Fruit fly (Drosophila melanogaster) whole organism, embryonic: ENCODE data around the gene CG11986.

ENCODE experiments used
- CG10147 ChIP-seq: fragments of 200-800 bp; sonication (Bioruptor generic); optimal IDR thresholded peaks from 2 replicates; lab custom pipeline; 2019; ENCODE audit warnings: missing biosample characterization, mild to moderate bottlenecking, missing genetic modification characterization, moderate library complexity
- CG11504 ChIP-seq: fragments of 200-800 bp; sonication (Bioruptor generic); optimal IDR thresholded peaks from 3 replicates; lab custom pipeline; 2019; ENCODE audit warnings: missing biosample characterization, mild to moderate bottlenecking, missing genetic modification characterization, moderate library complexity
- CG1233 ChIP-seq: fragments of 200-800 bp; sonication (Bioruptor generic); optimal IDR thresholded peaks from 4 replicates; lab custom pipeline; 2018; ENCODE audit warnings: missing biosample characterization, mild to moderate bottlenecking, missing genetic modification characterization
- CG12659 ChIP-seq: fragments of 200-800 bp; sonication (Bioruptor generic); optimal IDR thresholded peaks from 3 replicates; lab custom pipeline; 2017; ENCODE audit warnings: mild to moderate bottlenecking, missing biosample characterization, missing genetic modification reagents, missing genetic modification characterization
- CG12744 ChIP-seq: fragments of 200-800 bp; sonication (Bioruptor generic); optimal IDR thresholded peaks from 2 replicates; lab custom pipeline; 2016; ENCODE audit warnings: missing biosample characterization, missing genetic modification characterization
- CG13624 ChIP-seq: fragments of 200-800 bp; sonication (Bioruptor generic); optimal IDR thresholded peaks from 2 replicates; lab custom pipeline; 2016; ENCODE audit warnings: missing biosample characterization, missing genetic modification characterization
- CG13775 ChIP-seq: fragments of 200-800 bp; sonication (Bioruptor generic); optimal IDR thresholded peaks from 3 replicates; lab custom pipeline; 2017; ENCODE audit warnings: missing biosample characterization, mild to moderate bottlenecking, missing genetic modification characterization
- CG16813 ChIP-seq: fragments of 200-800 bp; sonication (Bioruptor generic); IDR thresholded peaks from 3 replicates; pipeline ENCODE4 v1.3.6; 2022; ENCODE audit warnings: missing biosample characterization, missing genetic modification characterization; ENCODE audit not compliant: partially characterized antibody
- CG17829 ChIP-seq: fragments of 200-800 bp; optimal IDR thresholded peaks from 2 replicates; lab custom pipeline; 2019; ENCODE audit warnings: missing biosample characterization, mild to moderate bottlenecking, missing genetic modification characterization, moderate library complexity
- CG18262 ChIP-seq: fragments of 200-800 bp; optimal IDR thresholded peaks from 3 replicates; lab custom pipeline; 2019; ENCODE audit warnings: missing biosample characterization, mild to moderate bottlenecking, missing genetic modification characterization, moderate library complexity
- CG2116 ChIP-seq: fragments of 200-800 bp; sonication (Bioruptor generic); optimal IDR thresholded peaks from 3 replicates; lab custom pipeline; 2018; ENCODE audit warnings: missing biosample characterization, mild to moderate bottlenecking, missing genetic modification characterization
- CG2199 ChIP-seq: fragments of 200-800 bp; sonication (Bioruptor generic); IDR thresholded peaks from 3 replicates; pipeline ENCODE4 v1.3.6; 2022; ENCODE audit warnings: missing biosample characterization, missing genetic modification characterization
- CG2712 ChIP-seq: fragments of 200-800 bp; optimal IDR thresholded peaks from 3 replicates; lab custom pipeline; 2019; ENCODE audit warnings: missing biosample characterization, mild to moderate bottlenecking, missing genetic modification characterization, moderate library complexity
- CG34224 ChIP-seq: fragments of 200-800 bp; sonication (Bioruptor generic); IDR thresholded peaks from 3 replicates; pipeline ENCODE4 v1.3.6; 2022; ENCODE audit warnings: missing biosample characterization, missing genetic modification characterization; ENCODE audit not compliant: partially characterized antibody
- CG3847 ChIP-seq: fragments of 200-800 bp; sonication (Bioruptor generic); IDR thresholded peaks from 2 replicates; pipeline ENCODE4 v1.3.6; 2022; ENCODE audit warnings: missing biosample characterization, missing genetic modification characterization
- CG43689 ChIP-seq: fragments of 200-800 bp; sonication (Bioruptor generic); IDR thresholded peaks from 2 replicates; pipeline ENCODE4 v1.3.6; 2022; ENCODE audit warnings: missing biosample characterization, missing genetic modification characterization
- CG4617 ChIP-seq: fragments of 200-800 bp; sonication (Bioruptor generic); optimal IDR thresholded peaks from 3 replicates; lab custom pipeline; 2016; ENCODE audit warnings: missing biosample characterization, missing genetic modification characterization, borderline replicate concordance
- CG4730 ChIP-seq: fragments of 200-800 bp; sonication (Bioruptor generic); IDR thresholded peaks from 2 replicates; pipeline ENCODE4 v1.3.6; 2022; ENCODE audit warnings: missing biosample characterization, missing genetic modification characterization
- CG4820 ChIP-seq: fragments of 200-800 bp; sonication (Bioruptor generic); optimal IDR thresholded peaks from 3 replicates; lab custom pipeline; 2016; ENCODE audit warnings: missing biosample characterization, missing genetic modification characterization
- CG6689 ChIP-seq: fragments of 200-800 bp; sonication (Bioruptor generic); IDR thresholded peaks from 2 replicates; pipeline ENCODE4 v1.3.6; 2022; ENCODE audit warnings: missing biosample characterization, missing genetic modification characterization
- CG7928 ChIP-seq: fragments of 200-800 bp; sonication (Bioruptor generic); optimal IDR thresholded peaks from 2 replicates; lab custom pipeline; 2017; ENCODE audit warnings: missing biosample characterization, mild to moderate bottlenecking, missing genetic modification characterization
- CG8388 ChIP-seq: fragments of 200-800 bp; sonication (Bioruptor generic); optimal IDR thresholded peaks from 2 replicates; lab custom pipeline; 2019; ENCODE audit warnings: missing biosample characterization, mild to moderate bottlenecking, missing genetic modification characterization, moderate library complexity
- CG8924 ChIP-seq: fragments of 200-800 bp; optimal IDR thresholded peaks from 3 replicates; lab custom pipeline; 2019; ENCODE audit warnings: missing biosample characterization, mild to moderate bottlenecking, missing genetic modification characterization, moderate library complexity
- CG9215 ChIP-seq: fragments of 200-800 bp; sonication (Bioruptor generic); IDR thresholded peaks from 2 replicates; pipeline ENCODE4 v1.3.6; 2022; ENCODE audit warnings: missing biosample characterization, missing genetic modification characterization
- CG9876 ChIP-seq: fragments of 200-800 bp; sonication (Bioruptor generic); optimal IDR thresholded peaks from 2 replicates; lab custom pipeline; 2016; ENCODE audit warnings: missing biosample characterization, missing genetic modification characterization
- Camta ChIP-seq: fragments of 200-800 bp; sonication (Bioruptor generic); optimal IDR thresholded peaks from 2 replicates; lab custom pipeline; 2016; ENCODE audit warnings: missing biosample characterization, missing genetic modification characterization
- Doc3 ChIP-seq: fragments of 200-800 bp; sonication (Bioruptor generic); IDR thresholded peaks from 3 replicates; pipeline ENCODE4 v1.3.6; 2022; ENCODE audit warnings: missing biosample characterization, missing genetic modification characterization; ENCODE audit not compliant: partially characterized antibody
- Hey ChIP-seq: fragments of 200-800 bp; sonication (Bioruptor generic); optimal IDR thresholded peaks from 3 replicates; lab custom pipeline; 2018; ENCODE audit warnings: missing biosample characterization, mild to moderate bottlenecking, missing genetic modification characterization
- Mad ChIP-seq: fragments of 200-800 bp; sonication (Bioruptor generic); optimal IDR thresholded peaks from 2 replicates; lab custom pipeline; 2016; ENCODE audit warnings: missing biosample characterization, missing genetic modification characterization
- Nf-YB ChIP-seq: fragments of 200-800 bp; sonication (Bioruptor generic); optimal IDR thresholded peaks from 3 replicates; lab custom pipeline; 2019; ENCODE audit warnings: missing biosample characterization, mild to moderate bottlenecking, missing genetic modification characterization, moderate library complexity
- Opbp ChIP-seq: fragments of 200-800 bp; sonication (Bioruptor generic); IDR thresholded peaks from 3 replicates; pipeline ENCODE4 v1.3.6; 2022; ENCODE audit warnings: missing biosample characterization, missing genetic modification characterization; ENCODE audit not compliant: partially characterized antibody
- PHDP ChIP-seq: fragments of 200-800 bp; sonication (Bioruptor generic); optimal IDR thresholded peaks from 3 replicates; lab custom pipeline; 2018; ENCODE audit warnings: missing biosample characterization, mild to moderate bottlenecking, missing genetic modification characterization, moderate library complexity
- Ptx1 ChIP-seq: fragments of 200-800 bp; sonication (Bioruptor generic); IDR thresholded peaks from 2 replicates; pipeline ENCODE4 v1.3.6; 2022; ENCODE audit warnings: missing biosample characterization, missing genetic modification characterization
- Ravus ChIP-seq: fragments of 200-800 bp; sonication (Bioruptor generic); IDR thresholded peaks from 2 replicates; pipeline ENCODE4 v1.3.6; 2022; ENCODE audit warnings: missing biosample characterization, missing genetic modification characterization
- dm ChIP-seq: fragments of 200-800 bp; sonication (Bioruptor generic); optimal IDR thresholded peaks from 3 replicates; lab custom pipeline; 2016; ENCODE audit warnings: missing biosample characterization, missing genetic modification characterization
- fd3F ChIP-seq: fragments of 200-800 bp; sonication (Bioruptor generic); optimal IDR thresholded peaks from 2 replicates; lab custom pipeline; 2018; ENCODE audit warnings: missing biosample characterization, mild to moderate bottlenecking, missing genetic modification characterization, moderate library complexity
- gro ChIP-seq: fragments of 200-800 bp; sonication (Bioruptor generic); optimal IDR thresholded peaks from 2 replicates; lab custom pipeline; 2016; ENCODE audit warnings: missing biosample characterization, missing genetic modification characterization
- gsb ChIP-seq: fragments of 200-800 bp; sonication (Bioruptor generic); IDR thresholded peaks from 2 replicates; pipeline ENCODE4 v1.3.6; 2022; ENCODE audit warnings: missing biosample characterization, missing genetic modification characterization
- her ChIP-seq: fragments of 200-800 bp; sonication (Bioruptor generic); optimal IDR thresholded peaks from 2 replicates; lab custom pipeline; 2016; ENCODE audit warnings: missing biosample characterization, missing genetic modification characterization
- ken ChIP-seq: fragments of 200-800 bp; sonication (Bioruptor generic); IDR thresholded peaks from 3 replicates; pipeline ENCODE4 v1.3.6; 2022; ENCODE audit warnings: missing biosample characterization, missing genetic modification characterization
- otp ChIP-seq: fragments of 200-800 bp; sonication (Bioruptor generic); IDR thresholded peaks from 3 replicates; pipeline ENCODE4, ENCODE4 v1.3.6; 2022; ENCODE audit warnings: missing biosample characterization, missing genetic modification characterization
- pfk ChIP-seq: fragments of 200-800 bp; sonication (Bioruptor generic); optimal IDR thresholded peaks from 2 replicates; lab custom pipeline; 2018; ENCODE audit warnings: missing biosample characterization, mild to moderate bottlenecking, missing genetic modification characterization, moderate library complexity
- psq ChIP-seq: fragments of 200-800 bp; sonication (Bioruptor generic); optimal IDR thresholded peaks from 2 replicates; lab custom pipeline; 2017; ENCODE audit warnings: missing biosample characterization, missing genetic modification characterization
- ro ChIP-seq: fragments of 200-800 bp; sonication (Bioruptor generic); IDR thresholded peaks from 2 replicates; pipeline ENCODE4 v1.3.6; 2022; ENCODE audit warnings: missing biosample characterization, missing genetic modification characterization
- sna ChIP-seq: fragments of 200-800 bp; sonication (Bioruptor generic); IDR thresholded peaks from 2 replicates; pipeline ENCODE4 v1.3.6; 2022; ENCODE audit warnings: missing biosample characterization, missing genetic modification characterization; ENCODE audit not compliant: partially characterized antibody
- sug ChIP-seq: fragments of 200-800 bp; optimal IDR thresholded peaks from 2 replicates; lab custom pipeline; 2019; ENCODE audit warnings: missing biosample characterization, mild to moderate bottlenecking, missing genetic modification characterization, moderate library complexity
- tio ChIP-seq: fragments of 200-800 bp; sonication (Bioruptor generic); optimal IDR thresholded peaks from 2 replicates; lab custom pipeline; 2017; ENCODE audit warnings: missing biosample characterization, missing genetic modification characterization, inconsistent platforms
- toy ChIP-seq: fragments of 200-800 bp; sonication (Bioruptor generic); IDR thresholded peaks from 2 replicates; pipeline ENCODE4 v1.3.6; 2022; ENCODE audit warnings: missing biosample characterization, missing genetic modification characterization
- trem ChIP-seq: fragments of 200-800 bp; optimal IDR thresholded peaks from 3 replicates; lab custom pipeline; 2019; ENCODE audit warnings: missing biosample characterization, mild to moderate bottlenecking, missing genetic modification characterization, moderate library complexity
- ttk ChIP-seq: fragments of 200-800 bp; sonication (Bioruptor generic); IDR thresholded peaks from 2 replicates; pipeline ENCODE4 v2.1.2; 2022; ENCODE audit warnings: missing biosample characterization, missing genetic modification characterization
- yki ChIP-seq: fragments of >200 bp; optimal IDR thresholded peaks from 3 replicates; lab custom pipeline; 2018

CG11986 gene

dm6 chr3R:9064874-9065273, 49.6 kb downstream of the CG11986 start, which contains the start of the genes beag and Ada (continued):
- TF ChIP-seq CG13775: peak; percentile 17
- no peak for TF ChIP-seq CG11504 (tag; lab: Kevin White, UChicago)
- peak; percentile 42; the same call in 1 of the 2 replicates for TF ChIP-seq sna
- peak; percentile 89 for TF ChIP-seq CG7928 (GFP tag; lab: Kevin White, UChicago)
- TF ChIP-seq CG12744 (GFP tag; lab: Kevin White, UChicago): no peak
- no peak for TF ChIP-seq toy (GFP tag; lab: Robert Waterston, UW)
- peak; percentile 54 for TF ChIP-seq dm (GFP tag; lab: Kevin White, UChicago)
- TF ChIP-seq CG17829: peak; percentile 58
- TF ChIP-seq PHDP: peak; percentile 47
- no peak for TF ChIP-seq CG4820 (GFP tag; lab: Kevin White, UChicago)
- no peak for TF ChIP-seq fd3F
- TF ChIP-seq pfk (GFP tag; lab: Kevin White, UChicago): no peak
- TF ChIP-seq CG16813 (GFP tag; lab: Robert Waterston, UW): peak; percentile 49; the same call in 1 of the 3 replicates
- TF ChIP-seq gsb: no peak
- peak; percentile 63 for TF ChIP-seq CG12659
- peak; percentile 6 for TF ChIP-seq Mad (GFP tag; lab: Kevin White, UChicago)
- TF ChIP-seq sug (tag; lab: Kevin White, UChicago): peak; percentile 63
- peak; percentile 8; the same call in 1 of the 2 replicates for TF ChIP-seq CG4730 (GFP tag; lab: Robert Waterston, UW)
- peak; percentile 84 for TF ChIP-seq gro (GFP tag; lab: Kevin White, UChicago)
- TF ChIP-seq tio (GFP tag; lab: Kevin White, UChicago): no peak
- peak; percentile 36; the same call in 1 of the 2 replicates for TF ChIP-seq CG9215
- TF ChIP-seq Ptx1 (GFP tag; lab: Robert Waterston, UW): peak; percentile 54
- no peak for TF ChIP-seq otp (GFP tag; lab: Robert Waterston, UW)
- TF ChIP-seq CG13624 (GFP tag; lab: Kevin White, UChicago): peak; percentile 52
- TF ChIP-seq CG18262 (tag; lab: Kevin White, UChicago): peak; percentile 29
- TF ChIP-seq CG6689 (GFP tag; lab: Robert Waterston, UW): no peak
- peak; percentile 50 for TF ChIP-seq her (GFP tag; lab: Kevin White, UChicago)
- peak; percentile 93 for TF ChIP-seq CG2116 (GFP tag; lab: Kevin White, UChicago)
- TF ChIP-seq Doc3 (GFP tag; lab: Robert Waterston, UW): 0 out of 3 replicates have a peak, but pooled peaks have one; percentile 49
- peak; percentile 51 for TF ChIP-seq trem
- peak; percentile 40; the same call in 1 of the 3 replicates for TF ChIP-seq Opbp
- no peak for TF ChIP-seq Camta (GFP tag; lab: Kevin White, UChicago)
- peak; percentile 54 for TF ChIP-seq CG2712
- TF ChIP-seq CG2199 (GFP tag; lab: Robert Waterston, UW): no peak
- no peak for TF ChIP-seq yki (lab: Kevin White, UChicago)
- TF ChIP-seq CG9876 (GFP tag; lab: Kevin White, UChicago): no peak
- TF ChIP-seq Hey (tag; lab: Kevin White, UChicago): no peak
- peak; percentile 12 for TF ChIP-seq CG8388 (GFP tag; lab: Kevin White, UChicago)
- no peak for TF ChIP-seq CG43689
- no peak for TF ChIP-seq ttk (GFP tag; lab: Robert Waterston, UW)
- TF ChIP-seq psq: peak; percentile 16
- no peak for TF ChIP-seq Ravus (GFP tag; lab: Robert Waterston, UW)
- TF ChIP-seq ro: no peak
- no peak for TF ChIP-seq ken
- TF ChIP-seq Nf-YB (GFP tag; lab: Kevin White, UChicago): no peak
- TF ChIP-seq CG8924 (tag; lab: Kevin White, UChicago): peak; percentile 60
- peak; percentile 67 for TF ChIP-seq CG10147 (GFP tag; lab: Kevin White, UChicago)
- peak; percentile 52; the same call in 1 of the 2 replicates for TF ChIP-seq CG3847
- TF ChIP-seq CG34224 (GFP tag; lab: Robert Waterston, UW): peak; percentile 48; the same call in 1 of the 3 replicates
- TF ChIP-seq CG4617 (GFP tag; lab: Kevin White, UChicago): peak; percentile 94
- TF ChIP-seq CG1233 (GFP tag; lab: Kevin White, UChicago): peak; percentile 22
